Fruit fly (Drosophila melanogaster) whole organism, embryonic: Measurements from ENCODE around the gene CG8176.

Experiments
- CG31365 ChIP-seq: fragments of 200-800 bp; sonication (Bioruptor generic); optimal IDR thresholded peaks from 2 replicates; lab custom pipeline; 2018; ENCODE audit warnings: missing biosample characterization, mild to moderate bottlenecking, missing genetic modification characterization
- CG6272 ChIP-seq: fragments of 200-800 bp; sonication (Bioruptor generic); IDR thresholded peaks from 2 replicates; pipeline ENCODE4 v1.3.6; 2022; ENCODE audit warnings: missing biosample characterization, missing genetic modification characterization
- ham ChIP-seq: fragments of 200-800 bp; sonication (Bioruptor generic); IDR thresholded peaks from 2 replicates; pipeline ENCODE4 v1.3.6; 2022; ENCODE audit warnings: missing biosample characterization, missing genetic modification characterization

dm6 chr3R:9500193-9501051 is 15.4 kb upstream of the CG8176 start:
- TF ChIP-seq ham (GFP tag; lab: Robert Waterston, UW) (no peak), CG6272 (GFP tag; lab: Robert Waterston, UW) (no peak), CG31365 (tag; lab: Kevin White, UChicago) (no peak)
